Fruit fly (Drosophila melanogaster) whole organism, prepupa: ENCODE measurements around the gene eIF2Bepsilon.

ENCODE experiments used
- CG1621 ChIP-seq: fragments of 200-800 bp; sonication (Bioruptor generic); optimal IDR thresholded peaks from 3 replicates; lab custom pipeline; 2018; ENCODE audit warnings: missing biosample characterization, mild to moderate bottlenecking, missing genetic modification characterization
- CG16779 ChIP-seq: fragments of 200-800 bp; sonication (Bioruptor generic); optimal IDR thresholded peaks from 3 replicates; lab custom pipeline; 2017; ENCODE audit warnings: missing biosample characterization, mild to moderate bottlenecking, missing genetic modification characterization
- CG32006 ChIP-seq: fragments of 200-800 bp; sonication (Bioruptor generic); optimal IDR thresholded peaks from 3 replicates; lab custom pipeline; 2017; ENCODE audit warnings: missing biosample characterization, mild to moderate bottlenecking, missing genetic modification characterization
- CG6163 ChIP-seq: fragments of 200-800 bp; sonication (Bioruptor generic); IDR thresholded peaks from 3 replicates; pipeline ENCODE4 v1.3.6; 2022; ENCODE audit warnings: missing biosample characterization, missing genetic modification characterization
- CG9139 ChIP-seq: fragments of 200-800 bp; sonication (Bioruptor generic); optimal IDR thresholded peaks from 3 replicates; lab custom pipeline; 2017; ENCODE audit warnings: missing biosample characterization, mild to moderate bottlenecking, missing genetic modification characterization
- Eip93F ChIP-seq: fragments of 200-800 bp; sonication (Bioruptor generic); optimal IDR thresholded peaks from 2 replicates; lab custom pipeline; 2016; ENCODE audit warnings: missing biosample characterization, mild to moderate bottlenecking, missing genetic modification characterization
- Hr38 ChIP-seq: sonication (Bioruptor generic); optimal IDR thresholded peaks from 2 replicates; lab custom pipeline; 2016; ENCODE audit warnings: missing biosample characterization, missing genetic modification characterization
- Hr4 ChIP-seq: fragments of 200-800 bp; sonication (Bioruptor generic); optimal IDR thresholded peaks from 3 replicates; lab custom pipeline; 2016; ENCODE audit warnings: missing biosample characterization, missing genetic modification characterization
- Lpt ChIP-seq: fragments of 200-800 bp; sonication (Bioruptor generic); optimal IDR thresholded peaks from 3 replicates; lab custom pipeline; 2016; ENCODE audit warnings: missing biosample characterization, missing genetic modification characterization
- fd59A ChIP-seq: fragments of 200-800 bp; sonication (Bioruptor generic); optimal IDR thresholded peaks from 2 replicates; lab custom pipeline; 2017; ENCODE audit warnings: missing biosample characterization, mild to moderate bottlenecking, missing genetic modification characterization, missing genetic modification reagents
- fkh ChIP-seq: fragments of 200-800 bp; sonication (Bioruptor generic); optimal IDR thresholded peaks from 3 replicates; lab custom pipeline; 2017; ENCODE audit warnings: missing biosample characterization, mild to moderate bottlenecking, missing genetic modification characterization, moderate library complexity
- pdm3 ChIP-seq: fragments of 200-800 bp; sonication (Bioruptor generic); optimal IDR thresholded peaks from 3 replicates; lab custom pipeline; 2016; ENCODE audit warnings: missing biosample characterization, missing genetic modification characterization

DNA sequence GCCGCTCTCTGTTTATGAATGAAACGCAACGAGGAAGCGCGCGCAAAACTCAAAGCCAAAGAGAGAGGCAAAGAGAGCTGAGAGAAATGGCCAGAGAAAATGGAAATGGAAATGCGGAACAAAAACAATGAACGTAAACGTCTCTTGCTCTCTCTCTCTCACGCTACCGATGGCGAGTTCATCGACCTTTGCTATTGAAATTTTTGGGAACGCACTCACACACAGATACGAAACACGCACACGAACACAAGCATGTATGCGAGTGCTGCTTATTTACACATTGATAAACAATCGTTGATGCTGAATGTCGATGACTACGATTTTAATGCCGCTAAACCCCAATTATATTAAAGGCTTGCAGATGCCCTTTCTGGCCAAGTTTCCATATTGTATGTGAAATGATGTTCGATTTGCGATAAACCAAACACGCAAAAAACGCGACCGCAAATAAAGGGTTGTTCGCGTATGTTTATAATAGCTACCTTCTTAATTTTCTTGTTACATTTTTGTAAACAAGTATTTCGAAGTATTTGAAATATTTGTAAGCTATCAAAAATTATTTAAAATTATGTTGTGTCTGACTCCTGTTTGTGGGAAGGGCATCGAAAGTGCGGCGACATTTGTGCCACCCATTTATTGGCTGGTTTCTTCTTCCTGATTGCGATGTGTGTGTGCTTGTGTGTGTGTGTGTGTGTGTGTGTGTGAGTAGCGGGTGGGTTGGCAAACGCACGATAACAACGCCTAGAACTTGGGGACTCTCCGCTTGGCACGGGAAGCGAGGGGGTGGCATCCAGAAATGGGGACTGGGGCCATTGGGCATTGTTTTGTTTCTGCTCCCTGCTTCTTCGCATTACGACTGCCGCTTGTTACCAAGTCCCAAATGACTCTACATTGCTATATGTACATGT, 20.9 kb upstream of the eIF2Bepsilon start:
- peak; percentile 89 for TF ChIP-seq fkh (GFP tag; lab: Kevin White, UChicago)
- TF ChIP-seq CG16779 (tag; lab: Kevin White, UChicago) = no peak
- TF ChIP-seq CG32006 (GFP tag; lab: Kevin White, UChicago) = peak; percentile 69
- TF ChIP-seq Hr38 (GFP tag; lab: Kevin White, UChicago) = no peak
- no peak for TF ChIP-seq Lpt (GFP tag; lab: Kevin White, UChicago)
- peak; percentile 32 for TF ChIP-seq fd59A (GFP tag; lab: Kevin White, UChicago)
- peak; percentile 41; the same call in 1 of the 3 replicates for TF ChIP-seq CG6163 (GFP tag; lab: Robert Waterston, UW)
- peak; percentile 41 for TF ChIP-seq Eip93F (GFP tag; lab: Kevin White, UChicago)
- TF ChIP-seq CG1621 = peak; percentile 10
- peak; percentile 54 for TF ChIP-seq pdm3 (GFP tag; lab: Kevin White, UChicago)
- no peak for TF ChIP-seq CG9139 (GFP tag; lab: Kevin White, UChicago)
- peak; percentile 55 for TF ChIP-seq Hr4 (GFP tag; lab: Kevin White, UChicago)
